Worm (Caenorhabditis elegans): ENCODE results near the gene Y38C1AA.19.

Y38C1AA.19 gene

DNA sequence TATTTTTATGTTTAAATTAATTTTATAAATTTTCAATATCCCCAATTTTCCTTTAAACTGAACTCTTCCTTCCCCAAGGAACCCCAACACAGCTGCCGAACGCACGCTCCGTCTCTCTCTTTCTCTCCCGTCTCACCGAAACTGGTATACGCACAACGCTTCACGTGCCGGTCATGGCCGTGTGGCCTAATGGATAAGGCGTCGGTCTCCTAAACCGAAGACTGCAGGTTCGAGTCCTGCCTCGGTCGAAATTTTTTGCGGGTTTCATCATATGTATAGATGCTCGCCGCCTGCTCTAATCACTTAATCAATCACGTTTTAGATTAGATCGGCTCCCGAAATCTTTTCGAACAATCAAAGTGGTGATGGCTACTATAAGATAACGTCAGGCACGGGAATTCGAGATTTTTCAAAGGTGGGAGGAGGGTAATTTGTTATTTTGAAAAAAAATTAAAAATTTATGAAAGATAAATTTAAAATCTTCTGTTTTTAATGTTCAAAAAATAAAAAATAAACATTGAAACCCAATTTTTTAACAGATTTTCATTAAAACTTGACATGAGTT is 16.1 kb upstream of the Y38C1AA.19 start (continued):
- TF ChIP-seq pax-1 (tag; optimal IDR thresholded peaks at IDR 0.05) = no peak
- peak; percentile 88 for TF ChIP-seq madf-2 (tag; optimal IDR thresholded peaks at IDR 0.05)
- peak; percentile 80 for TF ChIP-seq ahr-1 (tag; optimal IDR thresholded peaks at IDR 0.05)
- TF ChIP-seq ceh-31 (tag; optimal IDR thresholded peaks at IDR 0.05) = peak; percentile 80
- peak; percentile 88 for TF ChIP-seq sox-2 (GFP tag; IDR thresholded peaks at IDR 0.05)
- TF ChIP-seq pqm-1 (tag; optimal IDR thresholded peaks at IDR 0.05) = peak; percentile 16
- no peak for TF ChIP-seq elt-4 (tag; optimal IDR thresholded peaks at IDR 0.05)
- TF ChIP-seq rnt-1 (tag; optimal IDR thresholded peaks at IDR 0.05) = peak; percentile 92
- TF ChIP-seq hlh-30 (tag; optimal IDR thresholded peaks at IDR 0.05; ENCODE audit: insufficient read depth) = peak; percentile 90
- TF ChIP-seq hlh-6 (tag; optimal IDR thresholded peaks at IDR 0.05) = peak; percentile 93
- peak; percentile 68 for TF ChIP-seq odd-2 (tag; optimal IDR thresholded peaks at IDR 0.05)
- TF ChIP-seq fax-1 (tag; optimal IDR thresholded peaks at IDR 0.05) = peak; percentile 85
- peak; percentile 72 for TF ChIP-seq nfya-1 (tag; optimal IDR thresholded peaks at IDR 0.05)
- TF ChIP-seq ama-1 (optimal IDR thresholded peaks at IDR 0.05) = no peak
- peak; percentile 92 for TF ChIP-seq sox-4 (tag; optimal IDR thresholded peaks at IDR 0.05)
- TF ChIP-seq dmd-4 (tag; optimal IDR thresholded peaks at IDR 0.05; ENCODE audit: borderline replicate concordance) = peak; percentile 85
- peak; percentile 94 for TF ChIP-seq ceh-6 (GFP tag; optimal IDR thresholded peaks at IDR 0.05)
- peak; percentile 96 for TF ChIP-seq elt-2 (tag; optimal IDR thresholded peaks at IDR 0.05)
- TF ChIP-seq ceh-14 (tag; optimal IDR thresholded peaks at IDR 0.05) = peak; percentile 59
- peak; percentile 14 for TF ChIP-seq pag-3 (tag; optimal IDR thresholded peaks at IDR 0.05; ENCODE audit: borderline replicate concordance)
- peak; percentile 92 for TF ChIP-seq Y22D7AL.16 (tag; optimal IDR thresholded peaks at IDR 0.05)
- TF ChIP-seq ttx-3 (tag; optimal IDR thresholded peaks at IDR 0.05) = peak; percentile 93
- TF ChIP-seq ztf-16 (tag; optimal IDR thresholded peaks at IDR 0.05) = peak; percentile 90
- TF ChIP-seq unc-42 (tag; optimal IDR thresholded peaks at IDR 0.05) = peak; percentile 42
- peak; percentile 40 for TF ChIP-seq tbx-7 (tag; optimal IDR thresholded peaks at IDR 0.05)
- TF ChIP-seq eyg-1 (tag; optimal IDR thresholded peaks at IDR 0.05) = peak; percentile 95
- TF ChIP-seq ceh-45 (GFP tag; IDR thresholded peaks at IDR 0.05) = peak; percentile 76
- TF ChIP-seq unc-55 (GFP tag; optimal IDR thresholded peaks at IDR 0.05) = peak; percentile 23
- peak; percentile 92 for TF ChIP-seq nhr-232 (tag; optimal IDR thresholded peaks at IDR 0.05)
- TF ChIP-seq ets-4 (tag; optimal IDR thresholded peaks at IDR 0.05) = no peak

DNA sequence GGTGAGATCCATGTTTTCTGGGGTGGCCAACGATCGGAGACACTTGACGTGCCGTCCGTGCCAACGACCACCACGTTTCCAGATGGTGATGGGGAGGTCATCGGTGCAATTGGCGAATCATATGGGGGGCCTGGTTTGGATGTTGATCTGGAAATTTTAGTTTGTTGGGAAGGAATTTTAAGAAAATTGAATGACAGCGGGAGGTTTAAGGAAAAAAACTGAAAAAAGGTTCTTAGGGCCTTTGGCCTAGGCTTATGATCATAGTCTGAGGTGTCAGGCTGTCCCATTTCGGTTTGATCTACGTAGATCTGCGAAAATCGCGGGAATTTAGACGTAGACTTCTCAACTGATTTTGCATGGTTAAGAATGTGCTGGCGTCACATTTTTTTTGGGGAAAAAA is 12.1 kb upstream of the Y38C1AA.19 start, which contains the start of gene col-99:
Gene col-99 (minus strand): TSS at position 101 of the 400 bp plus-strand sequence.
- no peak for TF ChIP-seq pag-3 (tag; optimal IDR thresholded peaks at IDR 0.05; ENCODE audit: borderline replicate concordance)
- no peak for TF ChIP-seq odd-2 (tag; optimal IDR thresholded peaks at IDR 0.05)
- no peak for TF ChIP-seq ceh-6 (GFP tag; optimal IDR thresholded peaks at IDR 0.05)
- TF ChIP-seq hlh-8 (tag; optimal IDR thresholded peaks at IDR 0.05) = no peak
- no peak for TF ChIP-seq ref-2 (tag; optimal IDR thresholded peaks at IDR 0.05)
- TF ChIP-seq unc-3 (GFP tag; conservative IDR thresholded peaks at IDR 0.05) = no peak
- TF ChIP-seq unc-3 (tag; optimal IDR thresholded peaks at IDR 0.05) = no peak
- no peak for TF ChIP-seq elt-4 (tag; optimal IDR thresholded peaks at IDR 0.05)
- TF ChIP-seq eyg-1 (tag; optimal IDR thresholded peaks at IDR 0.05) = no peak
- no peak for TF ChIP-seq syd-9 (tag; optimal IDR thresholded peaks at IDR 0.05)
- TF ChIP-seq ceh-31 (tag; optimal IDR thresholded peaks at IDR 0.05) = no peak
- no peak for TF ChIP-seq ama-1 (optimal IDR thresholded peaks at IDR 0.05)
- TF ChIP-seq K02D7.2 (tag; optimal IDR thresholded peaks at IDR 0.05) = no peak
- TF ChIP-seq ceh-9 (tag; optimal IDR thresholded peaks at IDR 0.05) = no peak
- no peak for TF ChIP-seq dve-1 (tag; optimal IDR thresholded peaks at IDR 0.05)
- TF ChIP-seq ceh-2 (tag; optimal IDR thresholded peaks at IDR 0.05) = no peak

DNA sequence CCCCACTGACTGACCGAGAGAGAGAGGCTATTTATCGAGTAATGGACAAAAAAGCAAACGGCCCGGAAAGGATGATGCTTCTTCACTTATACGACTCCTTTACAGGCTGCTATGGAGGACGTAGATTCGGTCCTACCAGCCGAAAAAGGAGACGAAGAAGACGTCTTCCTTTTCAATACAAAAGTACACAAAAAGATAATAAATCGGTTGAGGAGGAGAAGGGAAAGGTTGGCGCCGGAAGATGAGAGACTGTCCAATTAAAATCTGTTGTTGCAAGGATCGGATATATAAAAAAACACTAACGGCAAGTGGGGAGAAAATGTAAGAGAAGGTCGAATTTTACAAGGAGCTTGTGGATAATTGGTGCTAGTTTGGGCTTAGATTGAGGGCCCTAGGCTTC is 11.2 kb upstream of the Y38C1AA.19 start:
- TF ChIP-seq K02D7.2 (tag; optimal IDR thresholded peaks at IDR 0.05) = no peak
- no peak for TF ChIP-seq syd-9 (tag; optimal IDR thresholded peaks at IDR 0.05)
- TF ChIP-seq pha-4 (tag; optimal IDR thresholded peaks at IDR 0.05) = no peak
- no peak for TF ChIP-seq F13H6.1 (tag; optimal IDR thresholded peaks at IDR 0.05)
- no peak for TF ChIP-seq hlh-6 (tag; optimal IDR thresholded peaks at IDR 0.05)
- TF ChIP-seq ceh-31 (tag; optimal IDR thresholded peaks at IDR 0.05) = no peak
- TF ChIP-seq unc-42 (tag; optimal IDR thresholded peaks at IDR 0.05) = no peak
